Fruit fly (Drosophila melanogaster) whole organism, wandering third instar larva: ENCODE data around the gene TwdlX.

ENCODE experiments used
- CG32264 ChIP-seq: fragments of 200-800 bp; sonication (Bioruptor generic); optimal IDR thresholded peaks from 2 replicates; lab custom pipeline; 2016; ENCODE audit warnings: missing biosample characterization, missing genetic modification characterization
- CrebA ChIP-seq: fragments of 200-800 bp; sonication (Bioruptor generic); optimal IDR thresholded peaks from 2 replicates; lab custom pipeline; 2016; ENCODE audit warnings: missing biosample characterization, mild to moderate bottlenecking, missing genetic modification characterization, borderline replicate concordance
- OdsH ChIP-seq: fragments of 200-800 bp; sonication (Bioruptor generic); optimal IDR thresholded peaks from 2 replicates; lab custom pipeline; 2016; ENCODE audit warnings: missing biosample characterization, mild to moderate bottlenecking, missing genetic modification characterization
- br ChIP-seq: fragments of 200-800 bp; sonication (Bioruptor generic); optimal IDR thresholded peaks from 2 replicates; lab custom pipeline; 2016; ENCODE audit warnings: missing biosample characterization, missing genetic modification characterization
- ey ChIP-seq: fragments of 200-800 bp; sonication (Bioruptor generic); optimal IDR thresholded peaks from 2 replicates; lab custom pipeline; 2016; ENCODE audit warnings: missing biosample characterization, missing genetic modification characterization
- fru ChIP-seq: fragments of 200-800 bp; sonication (Bioruptor generic); optimal IDR thresholded peaks from 3 replicates; lab custom pipeline; 2016; ENCODE audit warnings: missing biosample characterization, mild to moderate bottlenecking, missing genetic modification characterization
- lola ChIP-seq: fragments of >200 bp; optimal IDR thresholded peaks from 2 replicates; lab custom pipeline; 2017; ENCODE audit warnings: missing biosample characterization, missing genetic modification characterization
- pan ChIP-seq: fragments of >200 bp; optimal IDR thresholded peaks from 2 replicates; lab custom pipeline; 2017
- psq ChIP-seq: fragments of 200-800 bp; sonication (Bioruptor generic); optimal IDR thresholded peaks from 3 replicates; lab custom pipeline; 2017; ENCODE audit warnings: missing biosample characterization, mild to moderate bottlenecking, missing genetic modification characterization, moderate library complexity

DNA sequence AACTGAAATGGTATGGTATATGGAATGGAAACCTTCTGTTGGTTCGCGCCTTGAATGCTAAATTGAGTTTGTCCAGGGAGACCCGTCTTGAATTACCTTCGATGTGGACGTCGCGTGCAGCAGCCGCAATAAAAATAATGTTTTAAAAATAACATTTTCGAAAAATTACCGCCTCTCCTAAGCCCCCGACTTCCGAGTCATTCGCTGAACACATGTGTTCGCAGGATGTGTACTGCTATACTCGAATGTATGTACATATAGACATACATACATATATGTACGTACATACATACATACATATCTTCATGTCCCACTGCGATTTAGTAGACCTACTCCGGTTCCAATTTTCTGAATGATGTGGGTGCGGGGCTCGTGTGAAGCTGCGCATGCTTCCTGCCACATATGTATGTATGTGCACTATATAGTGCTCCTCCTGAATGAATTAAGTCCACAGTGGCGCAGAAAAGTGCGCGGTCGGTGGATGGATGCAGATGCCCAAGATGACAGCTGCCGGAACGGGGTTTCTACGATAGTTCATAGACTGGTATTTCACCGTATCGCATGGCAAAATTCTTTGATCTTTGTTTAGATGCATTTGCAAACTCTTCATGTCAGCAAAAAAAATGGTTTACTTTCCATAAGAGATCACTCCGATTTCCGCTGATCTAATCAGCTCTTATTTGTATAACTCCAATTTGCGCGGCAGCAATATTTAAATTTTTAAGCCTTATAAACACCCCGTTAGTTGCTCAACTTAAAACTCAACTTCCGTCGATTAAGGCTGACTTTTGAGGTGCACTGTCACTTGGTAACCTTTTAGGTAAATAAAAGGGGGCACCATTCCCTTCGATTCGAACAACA is 43.5 kb downstream of the TwdlX start:
- TF ChIP-seq OdsH (no peak), psq (GFP tag; lab: Kevin White, UChicago) (no peak), CG32264 (GFP tag; lab: Kevin White, UChicago) (no peak), fru (GFP tag; lab: Kevin White, UChicago) (no peak), ey (GFP tag; lab: Kevin White, UChicago) (no peak), CrebA (GFP tag; lab: Kevin White, UChicago) (no peak), pan (no peak), lola (GFP tag; lab: Kevin White, UChicago) (no peak), br (no peak)
